Worm (Caenorhabditis elegans) whole organism, L1 larva: ENCODE results near the gene C26E1.2.

Experiments used
- C34B4.2 ChIP-seq: sonication (generic microtip); optimal IDR thresholded peaks from 2 replicates; lab custom pipeline; 2017; ENCODE audit warnings: mild to moderate bottlenecking, missing genetic modification characterization, missing compliant biosample characterization
- F16B12.6 ChIP-seq: fragments of 150-350 bp; optimal IDR thresholded peaks from 2 replicates; lab custom pipeline; 2014; ENCODE audit warnings: missing biosample characterization, missing genetic modification characterization
- aha-1 ChIP-seq: fragments of 150-350 bp; optimal IDR thresholded peaks from 2 replicates; lab custom pipeline; 2014; ENCODE audit warnings: missing biosample characterization, missing genetic modification characterization
- blmp-1 ChIP-seq: fragments of 150-350 bp; optimal IDR thresholded peaks from 2 replicates; lab custom pipeline; 2014; ENCODE audit warnings: missing biosample characterization, missing genetic modification characterization
- ceh-63 ChIP-seq: fragments of 200-800 bp; sonication (Bioruptor generic); optimal IDR thresholded peaks from 2 replicates; lab custom pipeline; 2018; ENCODE audit warnings: mild to moderate bottlenecking, missing genetic modification characterization, missing compliant biosample characterization
- ceh-82 ChIP-seq, 3 experiments: fragments of 150-350 bp in 1 of 3; sonication (generic microtip) in 2 of 3; optimal IDR thresholded peaks; 2 replicates each; lab custom pipeline; 2014 to 2017; ENCODE audit warnings: missing biosample characterization in 3 of 3, missing genetic modification characterization in 3 of 3
- ces-1 ChIP-seq: fragments of 150-350 bp; optimal IDR thresholded peaks from 2 replicates; lab custom pipeline; 2014; ENCODE audit warnings: missing biosample characterization, missing genetic modification reagents, missing genetic modification characterization
- dpl-1 ChIP-seq, 3 experiments: fragments of 150-350 bp in 2 of 3; sonication (generic microtip) in 1 of 3; optimal IDR thresholded peaks; 2 replicates each; lab custom pipeline; 2014 to 2017; ENCODE audit warnings: missing biosample characterization in 3 of 3, missing genetic modification characterization in 3 of 3, missing genetic modification reagents in 3 of 3
- elt-2 ChIP-seq: sonication (generic microtip); optimal IDR thresholded peaks from 2 replicates; lab custom pipeline; 2016; ENCODE audit warnings: missing genetic modification characterization, mild to moderate bottlenecking, inconsistent platforms, missing compliant biosample characterization, missing genetic modification reagents
- fkh-8 ChIP-seq: sonication (generic microtip); optimal IDR thresholded peaks from 2 replicates; lab custom pipeline; 2016; ENCODE audit warnings: mild to moderate bottlenecking, missing genetic modification characterization, missing compliant biosample characterization
- grh-1 ChIP-seq: fragments of 200-800 bp; sonication (Bioruptor generic); IDR thresholded peaks from 2 replicates; pipeline ENCODE4 v1.3.6; 2022; ENCODE audit warnings: missing genetic modification reagents, missing genetic modification characterization, missing compliant biosample characterization
- hlh-4 ChIP-seq: sonication (generic microtip); optimal IDR thresholded peaks from 2 replicates; lab custom pipeline; 2016; ENCODE audit warnings: mild to moderate bottlenecking, missing genetic modification characterization, missing compliant biosample characterization
- irx-1 ChIP-seq: sonication (generic microtip); optimal IDR thresholded peaks from 2 replicates; lab custom pipeline; 2016; ENCODE audit warnings: missing genetic modification characterization, missing compliant biosample characterization
- lin-14 ChIP-seq: fragments of 200-800 bp; sonication (Bioruptor generic); optimal IDR thresholded peaks from 2 replicates; lab custom pipeline; 2018; ENCODE audit warnings: mild to moderate bottlenecking, missing genetic modification characterization, moderate library complexity, missing compliant biosample characterization
- lin-35 ChIP-seq, 2 experiments: fragments of 150-350 bp; optimal IDR thresholded peaks; 2 replicates each; lab custom pipeline; 2014; ENCODE audit warnings: missing biosample characterization in 2 of 2, missing genetic modification characterization in 2 of 2, missing genetic modification reagents in 2 of 2
- mab-9 ChIP-seq: fragments of 200-800 bp; sonication (Bioruptor generic); IDR thresholded peaks from 2 replicates; pipeline ENCODE4 v1.3.6; 2022; ENCODE audit warnings: missing genetic modification reagents, missing genetic modification characterization, missing compliant biosample characterization
- mdl-1 ChIP-seq, 2 experiments: fragments of 150-350 bp; optimal IDR thresholded peaks; 2 replicates each; lab custom pipeline; 2014 to 2017; ENCODE audit warnings: missing biosample characterization in 2 of 2, missing genetic modification characterization in 2 of 2, inconsistent platforms in 1 of 2
- mef-2 ChIP-seq: fragments of 150-350 bp; optimal IDR thresholded peaks from 2 replicates; lab custom pipeline; 2014; ENCODE audit warnings: missing biosample characterization, missing genetic modification characterization
- mep-1 ChIP-seq: fragments of 150-350 bp; optimal IDR thresholded peaks from 2 replicates; lab custom pipeline; 2014; ENCODE audit warnings: missing biosample characterization, missing genetic modification characterization
- nhr-11 ChIP-seq: fragments of 150-350 bp; optimal IDR thresholded peaks from 2 replicates; lab custom pipeline; 2014; ENCODE audit warnings: missing biosample characterization, missing genetic modification characterization
- nhr-20 ChIP-seq: sonication (generic microtip); optimal IDR thresholded peaks from 2 replicates; lab custom pipeline; 2016; ENCODE audit warnings: mild to moderate bottlenecking, missing genetic modification characterization, missing compliant biosample characterization
- nhr-71 ChIP-seq: sonication (generic microtip); optimal IDR thresholded peaks from 2 replicates; lab custom pipeline; 2016; ENCODE audit warnings: mild to moderate bottlenecking, missing genetic modification characterization, moderate library complexity, missing compliant biosample characterization
- nhr-84 ChIP-seq: sonication (generic microtip); optimal IDR thresholded peaks from 2 replicates; lab custom pipeline; 2017; ENCODE audit warnings: missing biosample characterization, missing genetic modification characterization
- nhr-85 ChIP-seq: sonication (generic microtip); peaks from one replicate; lab custom pipeline; 2016; ENCODE audit warnings: missing genetic modification characterization, inconsistent platforms, missing compliant biosample characterization
- nhr-90 ChIP-seq: sonication (generic microtip); optimal IDR thresholded peaks from 2 replicates; lab custom pipeline; 2016; ENCODE audit warnings: mild to moderate bottlenecking, missing genetic modification characterization, missing compliant biosample characterization; ENCODE audit not compliant: poor library complexity
- pag-3 ChIP-seq: sonication (generic microtip); optimal IDR thresholded peaks from 2 replicates; lab custom pipeline; 2017; ENCODE audit warnings: missing genetic modification characterization, mild to moderate bottlenecking, missing compliant biosample characterization, antibody characterized with exemption, borderline replicate concordance; ENCODE audit not compliant: insufficient read depth
- pax-3 ChIP-seq: fragments of 200-800 bp; sonication (Bioruptor generic); optimal IDR thresholded peaks from 2 replicates; lab custom pipeline; 2018; ENCODE audit warnings: mild to moderate bottlenecking, missing genetic modification characterization, moderate library complexity, missing compliant biosample characterization
- rnt-1 ChIP-seq: sonication (generic microtip); optimal IDR thresholded peaks from 2 replicates; lab custom pipeline; 2016; ENCODE audit warnings: mild to moderate bottlenecking, missing genetic modification characterization, moderate library complexity, missing compliant biosample characterization
- skn-1 ChIP-seq: fragments of 150-350 bp; optimal IDR thresholded peaks from 2 replicates; lab custom pipeline; 2014; ENCODE audit warnings: missing biosample characterization, missing genetic modification characterization
- sox-4 ChIP-seq: sonication (generic microtip); optimal IDR thresholded peaks from 2 replicates; lab custom pipeline; 2016; ENCODE audit warnings: missing genetic modification characterization, missing compliant biosample characterization
- sup-37 ChIP-seq: fragments of 200-800 bp; sonication (Bioruptor generic); optimal IDR thresholded peaks from 2 replicates; lab custom pipeline; 2018; ENCODE audit warnings: mild to moderate bottlenecking, missing genetic modification characterization, missing compliant biosample characterization
- tbx-2 ChIP-seq: sonication (generic microtip); optimal IDR thresholded peaks from 2 replicates; lab custom pipeline; 2016; ENCODE audit warnings: missing genetic modification characterization, missing compliant biosample characterization
- tlp-1 ChIP-seq: fragments of 150-350 bp; optimal IDR thresholded peaks from 2 replicates; lab custom pipeline; 2014; ENCODE audit warnings: missing biosample characterization, missing genetic modification characterization
- xbp-1 ChIP-seq: sonication (generic microtip); optimal IDR thresholded peaks from 2 replicates; lab custom pipeline; 2016; ENCODE audit warnings: missing genetic modification characterization, missing compliant biosample characterization
- ztf-11 ChIP-seq, 2 experiments: sonication (generic microtip); optimal IDR thresholded peaks; 2 replicates each; lab custom pipeline; 2016 to 2017; ENCODE audit warnings: missing genetic modification characterization in 2 of 2, missing biosample characterization in 1 of 2, missing compliant biosample characterization in 1 of 2

C26E1.2 gene

ce11 chrV:13333386-13334180, 28.6 kb downstream of the C26E1.2 start, which contains the start of gene nhr-168:
TSS of gene nhr-168 (minus strand) at chrV:13333871.
- TF ChIP-seq aha-1 (tag; lab: Kevin White, UChicago) (no peak), rnt-1 (tag; lab: Kevin White, UChicago) (peak; percentile 12), sox-4 (no peak), irx-1 (tag; lab: Kevin White, UChicago) (no peak), nhr-85 (tag; lab: Kevin White, UChicago) (peak; percentile 88), grh-1 (GFP tag; lab: Robert Waterston, UW) (peak; percentile 41), pax-3 (tag; lab: Kevin White, UChicago) (peak; percentile 39), lin-14 (GFP tag; lab: Kevin White, UChicago) (peak; percentile 68), nhr-20 (tag; lab: Kevin White, UChicago) (peak; percentile 5), blmp-1 (tag; lab: Kevin White, UChicago) (peak; percentile 38), elt-2 (tag; lab: Kevin White, UChicago) (peak; percentile 72)

DNA sequence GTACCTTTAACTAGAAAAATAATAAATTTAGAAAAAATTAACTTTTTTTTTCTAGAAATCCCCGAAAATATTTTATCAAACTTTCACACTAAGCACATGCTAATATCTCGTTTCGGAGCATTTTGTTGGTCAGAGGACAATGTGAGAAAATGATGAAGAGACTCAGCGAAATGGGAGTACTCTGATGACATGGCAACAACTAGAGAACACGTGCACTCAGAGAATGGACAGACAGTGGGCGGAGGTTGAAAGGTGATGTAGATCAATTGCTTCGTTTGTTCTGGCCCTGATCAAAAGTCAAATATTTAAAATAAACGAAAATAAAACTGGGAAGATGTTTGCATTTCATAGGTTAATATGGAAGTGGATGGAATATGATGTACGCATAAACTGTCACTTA, 29.5 kb downstream of the C26E1.2 start:
- TF ChIP-seq ztf-11 (tag; optimal IDR thresholded peaks at IDR 0.05; lab: Kevin White, UChicago) (no peak), sox-4 (no peak), nhr-71 (tag; lab: Kevin White, UChicago) (peak; percentile 19), mdl-1 (tag; optimal IDR thresholded peaks at IDR 0.05; lab: Kevin White, UChicago) (peak in 1 of 2 experiments; percentile 11), mab-9 (no peak), lin-14 (GFP tag; lab: Kevin White, UChicago) (peak; percentile 3), nhr-85 (tag; lab: Kevin White, UChicago) (peak; percentile 18), fkh-8 (tag; lab: Kevin White, UChicago) (peak; percentile 27), ceh-82 (tag; optimal IDR thresholded peaks at IDR 0.05; lab: Kevin White, UChicago) (no peak), lin-35 (GFP tag; optimal IDR thresholded peaks at IDR 0.05; lab: Kevin White, UChicago) (peak in 1 of 2 experiments; percentile 4), nhr-20 (tag; lab: Kevin White, UChicago) (peak; percentile 11), rnt-1 (tag; lab: Kevin White, UChicago) (peak; percentile 7), ceh-63 (GFP tag; lab: Kevin White, UChicago) (no peak)
- TF ChIP-seq, all 84 proteins: peak for 8

ce11 chrV:13335883-13336419, 31.0 kb downstream of the C26E1.2 start, which contains the start of gene C50B6.9:
TSS of gene C50B6.9 (plus strand) at chrV:13336369.
- TF ChIP-seq mep-1 (peak; percentile 26), skn-1 (tag; lab: Kevin White, UChicago) (no peak), pag-3 (tag; lab: Kevin White, UChicago) (no peak), dpl-1 (GFP tag; optimal IDR thresholded peaks at IDR 0.05; lab: Kevin White, UChicago) (no peak), F16B12.6 (tag; lab: Kevin White, UChicago) (no peak), blmp-1 (tag; lab: Kevin White, UChicago) (peak; percentile 21), tbx-2 (no peak), nhr-11 (tag; lab: Kevin White, UChicago) (no peak)

DNA sequence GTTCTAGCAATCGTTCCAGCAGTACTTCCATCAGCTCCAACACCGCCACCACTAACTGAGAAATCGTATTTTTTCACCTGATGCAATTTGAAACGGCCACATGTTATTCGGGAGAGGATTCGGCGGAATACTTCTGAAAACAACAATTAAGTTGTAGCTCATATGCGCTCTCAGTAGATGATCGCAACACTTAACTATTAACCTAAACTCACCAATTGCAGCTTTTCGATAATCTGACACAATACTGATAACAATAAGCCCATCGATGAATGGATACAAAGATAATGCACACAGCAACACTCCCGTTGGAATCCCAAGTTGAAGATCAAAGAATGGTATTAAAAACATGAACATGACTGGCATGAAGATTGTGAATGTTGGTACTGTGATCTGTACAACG, 33.1 kb downstream of the C26E1.2 start:
- TF ChIP-seq xbp-1 (tag; lab: Kevin White, UChicago) (no peak), nhr-20 (tag; lab: Kevin White, UChicago) (no peak), mef-2 (tag; lab: Kevin White, UChicago) (no peak), nhr-90 (tag; lab: Kevin White, UChicago) (no peak), rnt-1 (tag; lab: Kevin White, UChicago) (no peak), skn-1 (tag; lab: Kevin White, UChicago) (no peak), ces-1 (no peak), hlh-4 (tag; lab: Kevin White, UChicago) (no peak), sup-37 (no peak), C34B4.2 (tag; lab: Kevin White, UChicago) (no peak), grh-1 (GFP tag; lab: Robert Waterston, UW) (no peak), ceh-82 (tag; optimal IDR thresholded peaks at IDR 0.05; lab: Kevin White, UChicago) (no peak), nhr-84 (no peak), tlp-1 (tag; lab: Kevin White, UChicago) (no peak)
